Worm (Caenorhabditis elegans) whole organism, L4 larva: ENCODE results near the gene T23F2.2.

Source experiments
- R02D3.7 ChIP-seq: fragments of 150-350 bp; sonication (generic microtip); optimal IDR thresholded peaks from 3 replicates; lab custom pipeline; 2014; ENCODE audit warnings: missing biosample characterization, missing genetic modification characterization
- T26A8.4 ChIP-seq: fragments of 200-800 bp; sonication (Bioruptor generic); IDR thresholded peaks from 2 replicates; pipeline ENCODE4 v1.3.6; 2022; ENCODE audit warnings: missing genetic modification characterization, missing compliant biosample characterization
- Y5F2A.4 ChIP-seq: fragments of 200-800 bp; sonication (Bioruptor generic); optimal IDR thresholded peaks from 2 replicates; lab custom pipeline; 2018; ENCODE audit warnings: mild to moderate bottlenecking, missing genetic modification characterization, missing compliant biosample characterization
- aha-1 ChIP-seq: fragments of 150-350 bp; peaks from one replicate; lab custom pipeline; 2014; ENCODE audit warnings: missing biosample characterization, missing genetic modification characterization
- aly-2 ChIP-seq: sonication (generic microtip); optimal IDR thresholded peaks from 2 replicates; lab custom pipeline; 2018; ENCODE audit warnings: missing biosample characterization, missing genetic modification characterization
- arid-1 ChIP-seq: fragments of 200-800 bp; sonication (Bioruptor generic); conservative IDR thresholded peaks from 2 replicates; pipeline ENCODE4 v1.3.6; 2022; ENCODE audit warnings: missing genetic modification reagents, missing genetic modification characterization, missing compliant biosample characterization
- attf-4 ChIP-seq: sonication (generic microtip); optimal IDR thresholded peaks from 3 replicates; lab custom pipeline; 2017; ENCODE audit warnings: missing biosample characterization, missing genetic modification characterization
- ceh-20 ChIP-seq: fragments of 200-800 bp; sonication (Bioruptor generic); IDR thresholded peaks from 2 replicates; pipeline ENCODE4 v1.3.6; 2022; ENCODE audit warnings: missing genetic modification reagents, missing genetic modification characterization, missing compliant biosample characterization
- ceh-82 ChIP-seq: sonication (generic microtip); optimal IDR thresholded peaks from 2 replicates; lab custom pipeline; 2017; ENCODE audit warnings: missing biosample characterization, missing genetic modification characterization
- ces-1 ChIP-seq: fragments of 150-350 bp; sonication (generic microtip); optimal IDR thresholded peaks from 4 replicates; lab custom pipeline; 2014; ENCODE audit warnings: missing biosample characterization, missing genetic modification reagents, missing genetic modification characterization
- cey-2 ChIP-seq: sonication (generic microtip); optimal IDR thresholded peaks from 3 replicates; lab custom pipeline; 2017; ENCODE audit warnings: missing genetic modification characterization, mild to moderate bottlenecking, missing compliant biosample characterization, antibody characterized with exemption, borderline replicate concordance; ENCODE audit not compliant: insufficient read depth
- daf-16 ChIP-seq, 3 experiments: sonication (generic microtip); optimal IDR thresholded peaks; 2 replicates each; lab custom pipeline; 2016 to 2017; ENCODE audit warnings: missing genetic modification characterization in 3 of 3, missing genetic modification reagents in 3 of 3, mild to moderate bottlenecking in 2 of 3, missing compliant biosample characterization in 2 of 3, missing biosample characterization in 1 of 3, moderate library complexity in 1 of 3
- dpl-1 ChIP-seq: fragments of 150-350 bp; optimal IDR thresholded peaks from 2 replicates; lab custom pipeline; 2014; ENCODE audit warnings: missing biosample characterization, missing genetic modification reagents, missing genetic modification characterization
- dve-1 ChIP-seq: sonication (generic microtip); optimal IDR thresholded peaks from 2 replicates; lab custom pipeline; 2017; ENCODE audit warnings: antibody characterized with exemption, mild to moderate bottlenecking, missing genetic modification characterization, missing compliant biosample characterization; ENCODE audit not compliant: insufficient read depth
- fkh-10 ChIP-seq: fragments of 150-350 bp; optimal IDR thresholded peaks from 2 replicates; lab custom pipeline; 2014; ENCODE audit warnings: missing biosample characterization, missing genetic modification reagents, missing genetic modification characterization
- hlh-11 ChIP-seq: fragments of 200-800 bp; sonication (Bioruptor generic); optimal IDR thresholded peaks from 2 replicates; lab custom pipeline; 2018; ENCODE audit warnings: mild to moderate bottlenecking, missing genetic modification characterization, missing compliant biosample characterization
- hlh-30 ChIP-seq: sonication (generic microtip); optimal IDR thresholded peaks from 2 replicates; lab custom pipeline; 2017; ENCODE audit warnings: antibody characterized with exemption, mild to moderate bottlenecking, missing genetic modification characterization, missing compliant biosample characterization; ENCODE audit not compliant: insufficient read depth
- madf-9 ChIP-seq: fragments of 200-800 bp; sonication (Bioruptor generic); conservative IDR thresholded peaks from 2 replicates; pipeline ENCODE4 v1.3.6; 2022; ENCODE audit warnings: missing genetic modification reagents, missing genetic modification characterization, missing compliant biosample characterization
- mdl-1 ChIP-seq, 2 experiments: fragments of 150-350 bp in 1 of 2; sonication (generic microtip) in 1 of 2; optimal IDR thresholded peaks; 2 replicates each; lab custom pipeline; 2014 to 2017; ENCODE audit warnings: missing biosample characterization in 2 of 2, missing genetic modification characterization in 2 of 2
- mdt-29 ChIP-seq: fragments of 200-800 bp; sonication (Bioruptor generic); IDR thresholded peaks from 2 replicates; pipeline ENCODE4 v1.3.6; 2022; ENCODE audit warnings: missing genetic modification reagents, missing genetic modification characterization, missing compliant biosample characterization
- mes-2 ChIP-seq: sonication (generic microtip); optimal IDR thresholded peaks from 2 replicates; lab custom pipeline; 2016; ENCODE audit warnings: missing genotype, mild to moderate bottlenecking, missing genetic modification characterization, missing compliant biosample characterization; ENCODE audit not compliant: poor library complexity, severe bottlenecking
- mxl-3 ChIP-seq: fragments of 200-800 bp; sonication (Bioruptor generic); optimal IDR thresholded peaks from 2 replicates; lab custom pipeline; 2018; ENCODE audit warnings: mild to moderate bottlenecking, missing genetic modification characterization, missing compliant biosample characterization
- nhr-10 ChIP-seq: fragments of 150-350 bp; optimal IDR thresholded peaks from 2 replicates; lab custom pipeline; 2014; ENCODE audit warnings: missing biosample characterization, missing genetic modification characterization
- nhr-111 ChIP-seq: fragments of 200-800 bp; sonication (Bioruptor generic); optimal IDR thresholded peaks from 2 replicates; lab custom pipeline; 2018; ENCODE audit warnings: mild to moderate bottlenecking, missing genetic modification characterization, missing compliant biosample characterization
- nhr-28 ChIP-seq: fragments of 150-350 bp; optimal IDR thresholded peaks from 2 replicates; lab custom pipeline; 2014; ENCODE audit warnings: missing biosample characterization, missing genetic modification characterization
- nhr-48 ChIP-seq: sonication (generic microtip); optimal IDR thresholded peaks from 2 replicates; lab custom pipeline; 2016; ENCODE audit warnings: mild to moderate bottlenecking, missing genetic modification characterization, missing compliant biosample characterization
- php-3 ChIP-seq: fragments of 200-800 bp; sonication (Bioruptor generic); IDR thresholded peaks from 2 replicates; pipeline ENCODE4 v1.3.6; 2022; ENCODE audit warnings: missing genetic modification reagents, missing genetic modification characterization, missing compliant biosample characterization
- sdz-12 ChIP-seq: fragments of 200-800 bp; sonication (Bioruptor generic); optimal IDR thresholded peaks from 2 replicates; lab custom pipeline; 2018; ENCODE audit warnings: mild to moderate bottlenecking, missing genetic modification characterization, missing compliant biosample characterization
- set-16 ChIP-seq: fragments of 200-800 bp; sonication (Bioruptor generic); IDR thresholded peaks from 2 replicates; pipeline ENCODE4 v1.3.6; 2022; ENCODE audit warnings: missing genetic modification reagents, missing genetic modification characterization, missing compliant biosample characterization
- snpc-1.2 ChIP-seq: fragments of 200-800 bp; sonication (Bioruptor generic); IDR thresholded peaks from 2 replicates; pipeline ENCODE4 v1.3.6; 2022; ENCODE audit warnings: missing genetic modification reagents, missing genetic modification characterization, missing compliant biosample characterization
- spr-3 ChIP-seq: fragments of 200-800 bp; sonication (Bioruptor generic); optimal IDR thresholded peaks from 2 replicates; lab custom pipeline; 2018; ENCODE audit warnings: mild to moderate bottlenecking, missing genetic modification characterization, missing compliant biosample characterization
- unc-39 ChIP-seq: sonication (generic microtip); optimal IDR thresholded peaks from 2 replicates; lab custom pipeline; 2017; ENCODE audit warnings: missing biosample characterization, missing genetic modification characterization
- unc-62 ChIP-seq, 3 experiments: fragments of 150-350 bp in 1 of 3; sonication (generic microtip); optimal IDR thresholded peaks in 2 of 3; peaks in 1 of 3; 1 replicate in 1 of 3; 2 replicates in 2 of 3; lab custom pipeline; 2014 to 2017; ENCODE audit warnings: missing biosample characterization in 3 of 3, missing genetic modification characterization in 3 of 3, missing genetic modification reagents in 3 of 3, missing genotype in 1 of 3
- vab-7 ChIP-seq: fragments of 200-800 bp; sonication (Bioruptor generic); IDR thresholded peaks from 2 replicates; pipeline ENCODE4 v1.3.6; 2022; ENCODE audit warnings: missing genetic modification reagents, missing genetic modification characterization, missing compliant biosample characterization
- zfp-2 ChIP-seq: sonication (generic microtip); optimal IDR thresholded peaks from 2 replicates; lab custom pipeline; 2016; ENCODE audit warnings: mild to moderate bottlenecking, missing genetic modification characterization, missing compliant biosample characterization
- zfp-3 ChIP-seq: fragments of 200-800 bp; sonication (Bioruptor generic); conservative IDR thresholded peaks from 2 replicates; pipeline ENCODE4 v1.3.6; 2022; ENCODE audit warnings: missing genetic modification reagents, missing genetic modification characterization, missing compliant biosample characterization
- ztf-7 ChIP-seq: fragments of 150-350 bp; optimal IDR thresholded peaks from 2 replicates; lab custom pipeline; 2014; ENCODE audit warnings: missing biosample characterization, missing genetic modification characterization

The T23F2.2 gene

ce11 chrX:5522769-5523601, 17.9 kb upstream of the T23F2.2 start, which contains the start of gene mboa-3 (continued):
- no peak for TF ChIP-seq T26A8.4 (GFP tag; lab: Robert Waterston, UW)
- peak; percentile 97 for TF ChIP-seq aha-1 (tag; lab: Kevin White, UChicago)
- TF ChIP-seq ces-1 (GFP tag; lab: Kevin White, UChicago): no peak
- no peak for TF ChIP-seq dpl-1
- TF ChIP-seq spr-3: no peak
- TF ChIP-seq php-3: no peak
- TF ChIP-seq arid-1 (GFP tag; lab: Robert Waterston, UW): no peak
- no peak for TF ChIP-seq ceh-82 (tag; lab: Kevin White, UChicago)
- TF ChIP-seq mxl-3 (GFP tag; lab: Kevin White, UChicago): peak; percentile 64
- TF ChIP-seq ztf-7 (tag; lab: Kevin White, UChicago): no peak
- TF ChIP-seq nhr-111 (GFP tag; lab: Kevin White, UChicago): no peak
- TF ChIP-seq hlh-30: peak; percentile 57
- no peak for TF ChIP-seq attf-4 (tag; lab: Kevin White, UChicago)
- no peak for TF ChIP-seq cey-2 (tag; lab: Kevin White, UChicago)
- TF ChIP-seq mdl-1 (tag; optimal IDR thresholded peaks at IDR 0.05; lab: Kevin White, UChicago): peak in 1 of 2 experiments; percentile 84
- TF ChIP-seq madf-9: 0 out of 2 replicates have a peak, but pooled peaks have one; percentile 28
- TF ChIP-seq hlh-11 (tag; lab: Kevin White, UChicago): peak; percentile 70
- TF ChIP-seq vab-7: no peak
- TF ChIP-seq Y5F2A.4 (GFP tag; lab: Kevin White, UChicago): no peak
- no peak for TF ChIP-seq zfp-2
- no peak for TF ChIP-seq mdt-29 (GFP tag; lab: Robert Waterston, UW)
- no peak for TF ChIP-seq nhr-10 (tag; lab: Kevin White, UChicago)
- peak in 1 of 2 experiments; percentile 12 for TF ChIP-seq daf-16 (GFP tag; optimal IDR thresholded peaks at IDR 0.05; lab: Kevin White, UChicago)
- peak; percentile 68 for TF ChIP-seq daf-16 (tag; optimal IDR thresholded peaks at IDR 0.05; lab: Kevin White, UChicago)
- TF ChIP-seq, all 104 proteins: peak for 19

- TF ChIP-seq unc-39: no peak
- TF ChIP-seq unc-62 (GFP tag; optimal IDR thresholded peaks at IDR 0.05 in 1 of 2; lab: Kevin White, UChicago): peak in 1 of 2 experiments; percentile 67
- no peak for TF ChIP-seq unc-62 (tag; optimal IDR thresholded peaks at IDR 0.05; lab: Kevin White, UChicago)
- no peak for TF ChIP-seq vab-7
- peak; percentile 15 for TF ChIP-seq nhr-48 (tag; lab: Kevin White, UChicago)
- TF ChIP-seq zfp-3 (GFP tag; lab: Robert Waterston, UW): 0 out of 2 replicates have a peak, but pooled peaks have one; percentile 60
- peak; percentile 14 for TF ChIP-seq dve-1 (tag; lab: Kevin White, UChicago)
These were observed 14.5 kb upstream of the T23F2.2 start for ce11 chrX:5519567-5519966.

- TF ChIP-seq aly-2 (tag; lab: Kevin White, UChicago) (no peak), sdz-12 (GFP tag; lab: Kevin White, UChicago) (no peak), set-16 (GFP tag; lab: Robert Waterston, UW) (0 out of 2 replicates have a peak, but pooled peaks have one; percentile 16)
These were observed 13.3 kb upstream of the T23F2.2 start for ce11 chrX:5518352-5518751.

- no peak for TF ChIP-seq mes-2 (tag; lab: Kevin White, UChicago)
- no peak for TF ChIP-seq T26A8.4 (GFP tag; lab: Robert Waterston, UW)
- TF ChIP-seq nhr-28 (tag; lab: Kevin White, UChicago): no peak
- no peak for TF ChIP-seq nhr-111 (GFP tag; lab: Kevin White, UChicago)
- TF ChIP-seq snpc-1.2: no peak
- TF ChIP-seq fkh-10 (GFP tag; lab: Kevin White, UChicago): no peak
- no peak for TF ChIP-seq ceh-20 (GFP tag; lab: Robert Waterston, UW)
- TF ChIP-seq R02D3.7 (tag; lab: Kevin White, UChicago): no peak
- TF ChIP-seq mxl-3 (GFP tag; lab: Kevin White, UChicago): no peak
These were observed 12.8 kb upstream of the T23F2.2 start for ce11 chrX:5517844-5518243.
